Worm (Caenorhabditis elegans) whole organism, L1 larva: Measurements from ENCODE around the gene twk-43.
A peak's percentile ranks its signal among the peaks of the same experiment; 100 is the strongest.

Experiments
- Y116A8C.19 ChIP-seq: sonication (generic microtip); optimal IDR thresholded peaks from 2 replicates; lab custom pipeline; 2016; ENCODE audit warnings: missing compliant biosample characterization, missing genetic modification characterization, borderline replicate concordance
- aly-2 ChIP-seq: fragments of 150-350 bp; optimal IDR thresholded peaks from 2 replicates; lab custom pipeline; 2014; ENCODE audit warnings: missing biosample characterization, missing genetic modification characterization
- blmp-1 ChIP-seq: fragments of 150-350 bp; optimal IDR thresholded peaks from 2 replicates; lab custom pipeline; 2014; ENCODE audit warnings: missing biosample characterization, missing genetic modification characterization
- ceh-63 ChIP-seq: fragments of 200-800 bp; sonication (Bioruptor generic); optimal IDR thresholded peaks from 2 replicates; lab custom pipeline; 2018; ENCODE audit warnings: mild to moderate bottlenecking, missing genetic modification characterization, missing compliant biosample characterization
- ceh-8 ChIP-seq: fragments of 200-800 bp; sonication (Bioruptor generic); optimal IDR thresholded peaks from 2 replicates; lab custom pipeline; 2018; ENCODE audit warnings: mild to moderate bottlenecking, missing genetic modification characterization, moderate library complexity, missing compliant biosample characterization
- ceh-90 ChIP-seq: sonication (generic microtip); optimal IDR thresholded peaks from 2 replicates; lab custom pipeline; 2016; ENCODE audit warnings: missing genetic modification characterization, missing compliant biosample characterization
- efl-1 ChIP-seq, 4 experiments: fragments of 150-350 bp; optimal IDR thresholded peaks in 3 of 4; peaks in 1 of 4; 1 replicate in 1 of 4; 2 replicates in 3 of 4; lab custom pipeline; 2014; ENCODE audit warnings: missing biosample characterization in 2 of 4, missing genetic modification characterization in 2 of 4, missing genetic modification reagents in 2 of 4
- egl-27 ChIP-seq, 2 experiments: fragments of 150-350 bp in 1 of 2; sonication (generic microtip); optimal IDR thresholded peaks; 3 replicates each; lab custom pipeline; 2017 to 2018; ENCODE audit warnings: missing biosample characterization in 2 of 2, missing genetic modification characterization in 2 of 2, missing genetic modification reagents in 2 of 2
- elt-2 ChIP-seq: sonication (generic microtip); optimal IDR thresholded peaks from 2 replicates; lab custom pipeline; 2016; ENCODE audit warnings: missing genetic modification characterization, mild to moderate bottlenecking, inconsistent platforms, missing compliant biosample characterization, missing genetic modification reagents
- fkh-8 ChIP-seq: sonication (generic microtip); optimal IDR thresholded peaks from 2 replicates; lab custom pipeline; 2016; ENCODE audit warnings: mild to moderate bottlenecking, missing genetic modification characterization, missing compliant biosample characterization
- fos-1 ChIP-seq: fragments of 150-350 bp; optimal IDR thresholded peaks from 2 replicates; lab custom pipeline; 2014; ENCODE audit warnings: missing biosample characterization, missing genetic modification characterization
- hlh-4 ChIP-seq: sonication (generic microtip); optimal IDR thresholded peaks from 2 replicates; lab custom pipeline; 2016; ENCODE audit warnings: mild to moderate bottlenecking, missing genetic modification characterization, missing compliant biosample characterization
- isw-1 ChIP-seq: fragments of 200-800 bp; sonication (Bioruptor generic); IDR thresholded peaks from 2 replicates; pipeline ENCODE4 v1.3.6; 2022; ENCODE audit warnings: missing genetic modification characterization, missing compliant biosample characterization
- jun-1 ChIP-seq: fragments of 150-350 bp; optimal IDR thresholded peaks from 2 replicates; lab custom pipeline; 2014; ENCODE audit warnings: missing biosample characterization, missing genetic modification reagents, missing genetic modification characterization
- lin-13 ChIP-seq: fragments of 150-350 bp; optimal IDR thresholded peaks from 2 replicates; lab custom pipeline; 2014; ENCODE audit warnings: missing biosample characterization, missing genetic modification reagents, missing genetic modification characterization
- lin-14 ChIP-seq: fragments of 200-800 bp; sonication (Bioruptor generic); optimal IDR thresholded peaks from 2 replicates; lab custom pipeline; 2018; ENCODE audit warnings: mild to moderate bottlenecking, missing genetic modification characterization, moderate library complexity, missing compliant biosample characterization
- lin-15B ChIP-seq: fragments of 150-350 bp; sonication (generic microtip); optimal IDR thresholded peaks from 3 replicates; lab custom pipeline; 2014; ENCODE audit warnings: missing biosample characterization, missing genetic modification characterization
- lin-39 ChIP-seq: fragments of 150-350 bp; optimal IDR thresholded peaks from 2 replicates; lab custom pipeline; 2014; ENCODE audit warnings: missing biosample characterization, missing genetic modification reagents, missing genetic modification characterization
- lsy-2 ChIP-seq, 2 experiments: fragments of 150-350 bp; optimal IDR thresholded peaks; 2 replicates each; lab custom pipeline; 2014; ENCODE audit warnings: missing biosample characterization in 2 of 2, missing genetic modification characterization in 2 of 2
- mab-9 ChIP-seq: fragments of 200-800 bp; sonication (Bioruptor generic); IDR thresholded peaks from 2 replicates; pipeline ENCODE4 v1.3.6; 2022; ENCODE audit warnings: missing genetic modification reagents, missing genetic modification characterization, missing compliant biosample characterization
- mdl-1 ChIP-seq, 2 experiments: fragments of 150-350 bp; optimal IDR thresholded peaks; 2 replicates each; lab custom pipeline; 2014 to 2017; ENCODE audit warnings: missing biosample characterization in 2 of 2, missing genetic modification characterization in 2 of 2, inconsistent platforms in 1 of 2
- mef-2 ChIP-seq: fragments of 150-350 bp; optimal IDR thresholded peaks from 2 replicates; lab custom pipeline; 2014; ENCODE audit warnings: missing biosample characterization, missing genetic modification characterization
- mep-1 ChIP-seq: fragments of 150-350 bp; optimal IDR thresholded peaks from 2 replicates; lab custom pipeline; 2014; ENCODE audit warnings: missing biosample characterization, missing genetic modification characterization
- nhr-11 ChIP-seq: fragments of 150-350 bp; optimal IDR thresholded peaks from 2 replicates; lab custom pipeline; 2014; ENCODE audit warnings: missing biosample characterization, missing genetic modification characterization
- nhr-237 ChIP-seq: fragments of 150-350 bp; optimal IDR thresholded peaks from 2 replicates; lab custom pipeline; 2014; ENCODE audit warnings: missing biosample characterization, missing genetic modification characterization
- nhr-47 ChIP-seq: sonication (generic microtip); optimal IDR thresholded peaks from 2 replicates; lab custom pipeline; 2016; ENCODE audit warnings: mild to moderate bottlenecking, missing genetic modification characterization, moderate library complexity, missing compliant biosample characterization
- nhr-71 ChIP-seq: sonication (generic microtip); optimal IDR thresholded peaks from 2 replicates; lab custom pipeline; 2016; ENCODE audit warnings: mild to moderate bottlenecking, missing genetic modification characterization, moderate library complexity, missing compliant biosample characterization
- nhr-84 ChIP-seq: sonication (generic microtip); optimal IDR thresholded peaks from 2 replicates; lab custom pipeline; 2017; ENCODE audit warnings: missing biosample characterization, missing genetic modification characterization
- nhr-90 ChIP-seq: sonication (generic microtip); optimal IDR thresholded peaks from 2 replicates; lab custom pipeline; 2016; ENCODE audit warnings: mild to moderate bottlenecking, missing genetic modification characterization, missing compliant biosample characterization; ENCODE audit not compliant: poor library complexity
- pag-3 ChIP-seq: sonication (generic microtip); optimal IDR thresholded peaks from 2 replicates; lab custom pipeline; 2017; ENCODE audit warnings: missing genetic modification characterization, mild to moderate bottlenecking, missing compliant biosample characterization, antibody characterized with exemption, borderline replicate concordance; ENCODE audit not compliant: insufficient read depth
- rnt-1 ChIP-seq: sonication (generic microtip); optimal IDR thresholded peaks from 2 replicates; lab custom pipeline; 2016; ENCODE audit warnings: mild to moderate bottlenecking, missing genetic modification characterization, moderate library complexity, missing compliant biosample characterization
- skn-1 ChIP-seq: fragments of 150-350 bp; optimal IDR thresholded peaks from 2 replicates; lab custom pipeline; 2014; ENCODE audit warnings: missing biosample characterization, missing genetic modification characterization
- snpc-4 ChIP-seq: fragments of 150-350 bp; optimal IDR thresholded peaks from 2 replicates; lab custom pipeline; 2014; ENCODE audit warnings: missing biosample characterization, missing genetic modification characterization
- sptf-1 ChIP-seq: fragments of 150-350 bp; optimal IDR thresholded peaks from 2 replicates; lab custom pipeline; 2014; ENCODE audit warnings: missing biosample characterization, missing genetic modification characterization
- swsn-7 ChIP-seq: sonication (generic microtip); optimal IDR thresholded peaks from 2 replicates; lab custom pipeline; 2016; ENCODE audit warnings: missing genetic modification characterization, missing compliant biosample characterization
- tbx-2 ChIP-seq: sonication (generic microtip); optimal IDR thresholded peaks from 2 replicates; lab custom pipeline; 2016; ENCODE audit warnings: missing genetic modification characterization, missing compliant biosample characterization
- tlp-1 ChIP-seq: fragments of 150-350 bp; optimal IDR thresholded peaks from 2 replicates; lab custom pipeline; 2014; ENCODE audit warnings: missing biosample characterization, missing genetic modification characterization
- unc-30 ChIP-seq: sonication (generic microtip); optimal IDR thresholded peaks from 2 replicates; lab custom pipeline; 2017; ENCODE audit warnings: missing biosample characterization, missing genetic modification characterization
- unc-62 ChIP-seq: fragments of 150-350 bp; optimal IDR thresholded peaks from 2 replicates; lab custom pipeline; 2014; ENCODE audit warnings: missing biosample characterization, missing genetic modification reagents, missing genetic modification characterization
- unc-98 ChIP-seq: fragments of 200-800 bp; sonication (Bioruptor generic); IDR thresholded peaks from 2 replicates; pipeline ENCODE4 v1.3.6; 2022; ENCODE audit warnings: missing genetic modification characterization, missing compliant biosample characterization
- vab-15 ChIP-seq: sonication (generic microtip); optimal IDR thresholded peaks from 2 replicates; lab custom pipeline; 2017; ENCODE audit warnings: missing genotype, mild to moderate bottlenecking, missing genetic modification characterization, missing compliant biosample characterization
- zip-4 ChIP-seq: fragments of 200-800 bp; sonication (Bioruptor generic); optimal IDR thresholded peaks from 2 replicates; lab custom pipeline; 2018; ENCODE audit warnings: mild to moderate bottlenecking, missing genetic modification characterization, moderate library complexity, missing compliant biosample characterization
- ztf-11 ChIP-seq, 2 experiments: sonication (generic microtip); optimal IDR thresholded peaks; 2 replicates each; lab custom pipeline; 2016 to 2017; ENCODE audit warnings: missing genetic modification characterization in 2 of 2, missing biosample characterization in 1 of 2, missing compliant biosample characterization in 1 of 2

Gene twk-43

DNA sequence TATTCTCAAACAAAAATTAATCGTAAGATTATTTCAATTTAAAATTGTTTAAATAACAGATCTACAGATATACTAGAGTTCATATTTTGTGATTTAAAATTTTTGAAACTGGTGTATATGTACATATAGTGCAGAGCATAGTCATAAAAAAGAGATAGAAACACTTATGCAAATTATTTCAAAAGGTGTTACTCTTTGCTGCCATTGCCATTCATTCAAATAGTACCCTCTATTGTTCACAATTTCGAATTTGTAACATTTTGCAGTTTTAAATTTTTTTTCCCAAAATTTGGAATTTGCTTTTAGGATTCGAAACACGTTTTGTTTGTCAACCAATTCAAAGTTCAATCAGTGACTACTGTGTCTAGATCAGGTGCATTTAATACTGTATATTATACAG lies 14.2 kb downstream of the twk-43 start, which contains the start of gene F32H5.4:
F32H5.4 (plus strand) TSS at position 301 of the 400 bp plus-strand sequence.
- TF ChIP-seq efl-1 (optimal IDR thresholded peaks at IDR 0.05; lab: Kevin White, UChicago): no peak
- TF ChIP-seq efl-1 (GFP tag; optimal IDR thresholded peaks at IDR 0.05 in 1 of 2; lab: Kevin White, UChicago): peak in 1 of 2 experiments; percentile 90
- no peak for TF ChIP-seq jun-1 (tag; lab: Kevin White, UChicago)

DNA sequence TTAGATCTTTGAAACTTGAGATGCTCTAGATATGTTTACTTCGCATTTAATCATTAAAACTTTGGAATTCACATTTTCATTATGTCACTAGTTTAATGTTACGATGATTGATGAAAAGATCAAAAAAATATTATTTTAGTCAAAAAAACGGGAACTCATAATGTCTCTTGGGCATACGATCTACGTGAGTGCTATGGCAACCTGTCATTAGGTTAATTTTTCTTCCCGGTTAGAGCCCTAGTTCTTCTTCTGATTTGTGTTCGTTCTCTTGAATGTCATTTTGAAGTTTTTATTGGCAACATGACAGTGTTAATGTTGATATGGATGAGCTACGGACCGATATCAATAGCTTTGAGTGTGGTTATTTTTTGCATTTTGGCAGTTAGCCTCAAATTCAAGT lies 17.3 kb downstream of the twk-43 start, which contains the start of gene srg-46:
srg-46 (plus strand) TSS at position 301 of the 400 bp plus-strand sequence.
- TF ChIP-seq ceh-8 (peak; percentile 21), fos-1 (tag; lab: Kevin White, UChicago) (no peak)

DNA sequence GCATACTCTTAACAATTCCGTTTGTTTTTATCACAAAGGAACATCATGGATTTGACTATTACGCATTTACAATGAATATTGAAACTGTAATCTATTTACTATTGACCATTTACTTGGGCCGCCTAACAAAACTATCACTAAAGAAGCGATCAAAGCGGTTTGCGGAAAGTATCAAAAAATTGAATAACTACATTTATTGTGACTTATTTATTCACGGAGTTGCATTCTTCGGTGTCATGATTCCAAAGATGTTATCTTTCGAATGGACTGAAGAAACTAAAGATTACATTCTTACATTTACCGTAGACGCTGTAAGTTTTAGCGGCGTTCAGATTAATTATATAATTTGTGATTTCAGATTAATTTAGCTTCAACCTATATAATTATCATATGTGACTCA lies 18.1 kb downstream of the twk-43 start:
- TF ChIP-seq nhr-90 (tag; lab: Kevin White, UChicago) (no peak), vab-15 (no peak), ceh-90 (tag; lab: Kevin White, UChicago) (no peak), mab-9 (GFP tag; lab: Robert Waterston, UW) (no peak), ceh-63 (no peak), nhr-11 (tag; lab: Kevin White, UChicago) (no peak), tlp-1 (no peak), zip-4 (GFP tag; lab: Kevin White, UChicago) (no peak), pag-3 (tag; lab: Kevin White, UChicago) (no peak)

DNA sequence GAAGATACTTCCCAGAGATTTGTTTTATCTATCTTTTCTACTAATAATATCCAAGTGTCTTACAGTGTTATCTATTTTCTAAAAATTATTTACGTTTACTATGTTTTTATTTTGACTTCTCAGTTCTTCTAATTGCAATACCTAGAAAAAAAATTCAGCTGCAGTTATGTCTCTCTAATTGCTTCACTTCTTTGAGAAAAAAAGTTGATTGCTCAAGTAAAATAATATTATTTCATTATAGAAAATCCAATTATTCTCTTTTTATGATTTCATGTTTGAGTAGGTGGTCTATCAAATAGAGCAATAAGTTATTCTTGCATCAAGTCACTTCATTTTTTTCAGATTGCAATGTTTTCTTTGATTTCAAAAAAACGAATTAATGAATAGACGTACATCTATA lies 20.4 kb downstream of the twk-43 start:
- TF ChIP-seq tlp-1: no peak
- peak; percentile 65 for TF ChIP-seq hlh-4 (tag; lab: Kevin White, UChicago)
- TF ChIP-seq snpc-4 (tag; lab: Kevin White, UChicago): no peak
- TF ChIP-seq nhr-47 (tag; lab: Kevin White, UChicago): peak; percentile 58
- TF ChIP-seq blmp-1: no peak
- peak; percentile 40 for TF ChIP-seq nhr-71 (tag; lab: Kevin White, UChicago)
- TF ChIP-seq nhr-90 (tag; lab: Kevin White, UChicago): no peak
- no peak for TF ChIP-seq lin-15B (tag; lab: Kevin White, UChicago)
- no peak for TF ChIP-seq rnt-1 (tag; lab: Kevin White, UChicago)
- TF ChIP-seq nhr-84: no peak
- peak; percentile 46 for TF ChIP-seq fkh-8 (tag; lab: Kevin White, UChicago)
- no peak for TF ChIP-seq skn-1 (tag; lab: Kevin White, UChicago)
- TF ChIP-seq aly-2 (tag; lab: Kevin White, UChicago): no peak
- no peak for TF ChIP-seq elt-2 (tag; lab: Kevin White, UChicago)
- no peak for TF ChIP-seq lin-13 (GFP tag; lab: Kevin White, UChicago)
- no peak for TF ChIP-seq unc-98 (GFP tag; lab: Robert Waterston, UW)
- peak; percentile 2 for TF ChIP-seq lin-39
- no peak for TF ChIP-seq ceh-63
- TF ChIP-seq nhr-237 (tag; lab: Kevin White, UChicago): peak; percentile 13
- peak; percentile 1 to 9 for TF ChIP-seq lsy-2 (tag; optimal IDR thresholded peaks at IDR 0.05; lab: Kevin White, UChicago)
- no peak for TF ChIP-seq mdl-1 (tag; optimal IDR thresholded peaks at IDR 0.05; lab: Kevin White, UChicago)
- no peak for TF ChIP-seq sptf-1 (tag; lab: Kevin White, UChicago)

DNA sequence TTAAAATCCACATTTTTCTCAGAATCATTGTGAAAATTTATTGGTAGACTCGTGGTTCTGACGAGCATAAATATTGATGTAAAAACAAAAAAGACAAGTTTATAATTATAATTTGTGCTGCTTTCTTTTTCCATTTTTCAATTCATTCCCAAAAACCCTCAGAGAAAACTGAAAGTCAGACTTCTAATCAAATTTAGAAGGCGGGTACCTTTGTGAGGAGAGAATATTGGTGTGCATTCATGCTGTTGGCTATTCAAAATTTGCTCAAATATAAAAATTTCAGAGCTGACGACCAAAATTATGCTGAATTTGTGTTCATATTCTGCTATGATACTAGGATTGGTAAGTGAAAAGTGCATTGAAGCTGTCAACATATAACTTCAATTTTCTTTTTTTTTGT lies 20.9 kb downstream of the twk-43 start, which contains the start of gene srx-125:
srx-125 (plus strand) TSS at position 301 of the 400 bp plus-strand sequence.
- TF ChIP-seq unc-62 (GFP tag; lab: Kevin White, UChicago) (no peak), vab-15 (no peak), mdl-1 (tag; optimal IDR thresholded peaks at IDR 0.05; lab: Kevin White, UChicago) (no peak), unc-30 (tag; lab: Kevin White, UChicago) (no peak), ztf-11 (tag; optimal IDR thresholded peaks at IDR 0.05; lab: Kevin White, UChicago) (no peak), swsn-7 (tag; lab: Kevin White, UChicago) (no peak), tbx-2 (tag; lab: Kevin White, UChicago) (no peak), ceh-63 (no peak), isw-1 (GFP tag; lab: Robert Waterston, UW) (no peak), ceh-8 (no peak), lin-14 (no peak), Y116A8C.19 (tag; lab: Kevin White, UChicago) (no peak), mep-1 (tag; lab: Kevin White, UChicago) (no peak), elt-2 (tag; lab: Kevin White, UChicago) (no peak), egl-27 (tag; optimal IDR thresholded peaks at IDR 0.05; lab: Kevin White, UChicago) (no peak), lin-15B (tag; lab: Kevin White, UChicago) (no peak), mef-2 (tag; lab: Kevin White, UChicago) (no peak)
